Worm (Caenorhabditis elegans) whole organism, L1 larva: ENCODE results near the gene nhr-38.

Source experiments
- C16A3.4 ChIP-seq: fragments of 150-350 bp; optimal IDR thresholded peaks from 2 replicates; lab custom pipeline; 2014; ENCODE audit warnings: missing biosample characterization, missing genetic modification characterization
- Y116A8C.19 ChIP-seq: sonication (generic microtip); optimal IDR thresholded peaks from 2 replicates; lab custom pipeline; 2016; ENCODE audit warnings: missing compliant biosample characterization, missing genetic modification characterization, borderline replicate concordance
- aha-1 ChIP-seq: fragments of 150-350 bp; optimal IDR thresholded peaks from 2 replicates; lab custom pipeline; 2014; ENCODE audit warnings: missing biosample characterization, missing genetic modification characterization
- alr-1 ChIP-seq: fragments of 200-800 bp; sonication (Bioruptor generic); optimal IDR thresholded peaks from 2 replicates; lab custom pipeline; 2018; ENCODE audit warnings: borderline replicate concordance, mild to moderate bottlenecking, missing genetic modification characterization, missing compliant biosample characterization
- aly-2 ChIP-seq: fragments of 150-350 bp; optimal IDR thresholded peaks from 2 replicates; lab custom pipeline; 2014; ENCODE audit warnings: missing biosample characterization, missing genetic modification characterization
- blmp-1 ChIP-seq: fragments of 150-350 bp; optimal IDR thresholded peaks from 2 replicates; lab custom pipeline; 2014; ENCODE audit warnings: missing biosample characterization, missing genetic modification characterization
- ceh-82 ChIP-seq, 3 experiments: fragments of 150-350 bp in 1 of 3; sonication (generic microtip) in 2 of 3; optimal IDR thresholded peaks; 2 replicates each; lab custom pipeline; 2014 to 2017; ENCODE audit warnings: missing biosample characterization in 3 of 3, missing genetic modification characterization in 3 of 3
- ceh-88 ChIP-seq: fragments of 200-800 bp; sonication (Bioruptor generic); IDR thresholded peaks from 2 replicates; pipeline ENCODE4 v1.3.6; 2022; ENCODE audit warnings: missing genetic modification characterization, missing compliant biosample characterization
- ceh-90 ChIP-seq: sonication (generic microtip); optimal IDR thresholded peaks from 2 replicates; lab custom pipeline; 2016; ENCODE audit warnings: missing genetic modification characterization, missing compliant biosample characterization
- ces-1 ChIP-seq: fragments of 150-350 bp; optimal IDR thresholded peaks from 2 replicates; lab custom pipeline; 2014; ENCODE audit warnings: missing biosample characterization, missing genetic modification reagents, missing genetic modification characterization
- efl-1 ChIP-seq, 4 experiments: fragments of 150-350 bp; optimal IDR thresholded peaks in 3 of 4; peaks in 1 of 4; 1 replicate in 1 of 4; 2 replicates in 3 of 4; lab custom pipeline; 2014; ENCODE audit warnings: missing biosample characterization in 2 of 4, missing genetic modification characterization in 2 of 4, missing genetic modification reagents in 2 of 4
- egl-13 ChIP-seq: sonication (generic microtip); optimal IDR thresholded peaks from 2 replicates; lab custom pipeline; 2016; ENCODE audit warnings: missing genotype, missing genetic modification reagents, missing genetic modification characterization, missing compliant biosample characterization
- egl-27 ChIP-seq, 2 experiments: fragments of 150-350 bp in 1 of 2; sonication (generic microtip); optimal IDR thresholded peaks; 3 replicates each; lab custom pipeline; 2017 to 2018; ENCODE audit warnings: missing biosample characterization in 2 of 2, missing genetic modification characterization in 2 of 2, missing genetic modification reagents in 2 of 2
- elt-2 ChIP-seq: sonication (generic microtip); optimal IDR thresholded peaks from 2 replicates; lab custom pipeline; 2016; ENCODE audit warnings: missing genetic modification characterization, mild to moderate bottlenecking, inconsistent platforms, missing compliant biosample characterization, missing genetic modification reagents
- elt-3 ChIP-seq, 6 experiments: fragments of 150-350 bp in 1 of 6; sonication (generic microtip); optimal IDR thresholded peaks; 2 replicates each; lab custom pipeline; 2017 to 2018; ENCODE audit warnings: missing biosample characterization in 6 of 6, missing genetic modification characterization in 6 of 6, inconsistent platforms in 1 of 6
- ets-5 ChIP-seq: fragments of 200-800 bp; sonication (Bioruptor generic); IDR thresholded peaks from 2 replicates; pipeline ENCODE4 v1.3.6; 2022; ENCODE audit warnings: missing genetic modification characterization, missing compliant biosample characterization
- fkh-10 ChIP-seq: sonication (generic microtip); optimal IDR thresholded peaks from 2 replicates; lab custom pipeline; 2017; ENCODE audit warnings: missing biosample characterization, missing genetic modification reagents, missing genetic modification characterization
- hlh-4 ChIP-seq: sonication (generic microtip); optimal IDR thresholded peaks from 2 replicates; lab custom pipeline; 2016; ENCODE audit warnings: mild to moderate bottlenecking, missing genetic modification characterization, missing compliant biosample characterization
- irx-1 ChIP-seq: sonication (generic microtip); optimal IDR thresholded peaks from 2 replicates; lab custom pipeline; 2016; ENCODE audit warnings: missing genetic modification characterization, missing compliant biosample characterization
- isw-1 ChIP-seq: fragments of 200-800 bp; sonication (Bioruptor generic); IDR thresholded peaks from 2 replicates; pipeline ENCODE4 v1.3.6; 2022; ENCODE audit warnings: missing genetic modification characterization, missing compliant biosample characterization
- lin-13 ChIP-seq: fragments of 150-350 bp; optimal IDR thresholded peaks from 2 replicates; lab custom pipeline; 2014; ENCODE audit warnings: missing biosample characterization, missing genetic modification reagents, missing genetic modification characterization
- lin-14 ChIP-seq: fragments of 200-800 bp; sonication (Bioruptor generic); optimal IDR thresholded peaks from 2 replicates; lab custom pipeline; 2018; ENCODE audit warnings: mild to moderate bottlenecking, missing genetic modification characterization, moderate library complexity, missing compliant biosample characterization
- lin-15B ChIP-seq: fragments of 150-350 bp; sonication (generic microtip); optimal IDR thresholded peaks from 3 replicates; lab custom pipeline; 2014; ENCODE audit warnings: missing biosample characterization, missing genetic modification characterization
- lin-35 ChIP-seq, 2 experiments: fragments of 150-350 bp; optimal IDR thresholded peaks; 2 replicates each; lab custom pipeline; 2014; ENCODE audit warnings: missing biosample characterization in 2 of 2, missing genetic modification characterization in 2 of 2, missing genetic modification reagents in 2 of 2
- lsy-2 ChIP-seq, 2 experiments: fragments of 150-350 bp; optimal IDR thresholded peaks; 2 replicates each; lab custom pipeline; 2014; ENCODE audit warnings: missing biosample characterization in 2 of 2, missing genetic modification characterization in 2 of 2
- mdl-1 ChIP-seq, 2 experiments: fragments of 150-350 bp; optimal IDR thresholded peaks; 2 replicates each; lab custom pipeline; 2014 to 2017; ENCODE audit warnings: missing biosample characterization in 2 of 2, missing genetic modification characterization in 2 of 2, inconsistent platforms in 1 of 2
- nhr-11 ChIP-seq: fragments of 150-350 bp; optimal IDR thresholded peaks from 2 replicates; lab custom pipeline; 2014; ENCODE audit warnings: missing biosample characterization, missing genetic modification characterization
- nhr-12 ChIP-seq: sonication (generic microtip); optimal IDR thresholded peaks from 2 replicates; lab custom pipeline; 2017; ENCODE audit warnings: missing biosample characterization, missing genetic modification characterization
- nhr-19 ChIP-seq: fragments of 200-800 bp; sonication (Bioruptor generic); conservative IDR thresholded peaks from 2 replicates; pipeline ENCODE4 v1.3.6; 2022; ENCODE audit warnings: missing genetic modification characterization, missing compliant biosample characterization
- nhr-237 ChIP-seq: fragments of 150-350 bp; optimal IDR thresholded peaks from 2 replicates; lab custom pipeline; 2014; ENCODE audit warnings: missing biosample characterization, missing genetic modification characterization
- nhr-28 ChIP-seq: fragments of 150-350 bp; optimal IDR thresholded peaks from 2 replicates; lab custom pipeline; 2014; ENCODE audit warnings: missing biosample characterization, missing genetic modification characterization
- nhr-47 ChIP-seq: sonication (generic microtip); optimal IDR thresholded peaks from 2 replicates; lab custom pipeline; 2016; ENCODE audit warnings: mild to moderate bottlenecking, missing genetic modification characterization, moderate library complexity, missing compliant biosample characterization
- nhr-76 ChIP-seq: sonication (generic microtip); optimal IDR thresholded peaks from 2 replicates; lab custom pipeline; 2017; ENCODE audit warnings: missing biosample characterization, missing genetic modification characterization
- nhr-84 ChIP-seq: sonication (generic microtip); optimal IDR thresholded peaks from 2 replicates; lab custom pipeline; 2017; ENCODE audit warnings: missing biosample characterization, missing genetic modification characterization
- nhr-90 ChIP-seq: sonication (generic microtip); optimal IDR thresholded peaks from 2 replicates; lab custom pipeline; 2016; ENCODE audit warnings: mild to moderate bottlenecking, missing genetic modification characterization, missing compliant biosample characterization; ENCODE audit not compliant: poor library complexity
- pag-3 ChIP-seq: sonication (generic microtip); optimal IDR thresholded peaks from 2 replicates; lab custom pipeline; 2017; ENCODE audit warnings: missing genetic modification characterization, mild to moderate bottlenecking, missing compliant biosample characterization, antibody characterized with exemption, borderline replicate concordance; ENCODE audit not compliant: insufficient read depth
- pax-3 ChIP-seq: fragments of 200-800 bp; sonication (Bioruptor generic); optimal IDR thresholded peaks from 2 replicates; lab custom pipeline; 2018; ENCODE audit warnings: mild to moderate bottlenecking, missing genetic modification characterization, moderate library complexity, missing compliant biosample characterization
- pqm-1 ChIP-seq: sonication (generic microtip); optimal IDR thresholded peaks from 3 replicates; lab custom pipeline; 2017; ENCODE audit warnings: missing biosample characterization, missing genetic modification characterization
- skn-1 ChIP-seq: fragments of 150-350 bp; optimal IDR thresholded peaks from 2 replicates; lab custom pipeline; 2014; ENCODE audit warnings: missing biosample characterization, missing genetic modification characterization
- sox-4 ChIP-seq: sonication (generic microtip); optimal IDR thresholded peaks from 2 replicates; lab custom pipeline; 2016; ENCODE audit warnings: missing genetic modification characterization, missing compliant biosample characterization
- sptf-1 ChIP-seq: fragments of 150-350 bp; optimal IDR thresholded peaks from 2 replicates; lab custom pipeline; 2014; ENCODE audit warnings: missing biosample characterization, missing genetic modification characterization
- sup-37 ChIP-seq: fragments of 200-800 bp; sonication (Bioruptor generic); optimal IDR thresholded peaks from 2 replicates; lab custom pipeline; 2018; ENCODE audit warnings: mild to moderate bottlenecking, missing genetic modification characterization, missing compliant biosample characterization
- tlp-1 ChIP-seq: fragments of 150-350 bp; optimal IDR thresholded peaks from 2 replicates; lab custom pipeline; 2014; ENCODE audit warnings: missing biosample characterization, missing genetic modification characterization
- unc-130 ChIP-seq: fragments of 150-350 bp; optimal IDR thresholded peaks from 2 replicates; lab custom pipeline; 2017; ENCODE audit warnings: missing biosample characterization, missing genetic modification characterization, inconsistent platforms
- unc-62 ChIP-seq: fragments of 150-350 bp; optimal IDR thresholded peaks from 2 replicates; lab custom pipeline; 2014; ENCODE audit warnings: missing biosample characterization, missing genetic modification reagents, missing genetic modification characterization
- unc-98 ChIP-seq: fragments of 200-800 bp; sonication (Bioruptor generic); IDR thresholded peaks from 2 replicates; pipeline ENCODE4 v1.3.6; 2022; ENCODE audit warnings: missing genetic modification characterization, missing compliant biosample characterization
- vab-15 ChIP-seq: sonication (generic microtip); optimal IDR thresholded peaks from 2 replicates; lab custom pipeline; 2017; ENCODE audit warnings: missing genotype, mild to moderate bottlenecking, missing genetic modification characterization, missing compliant biosample characterization
- zag-1 ChIP-seq: fragments of 150-350 bp; optimal IDR thresholded peaks from 2 replicates; lab custom pipeline; 2014; ENCODE audit warnings: missing biosample characterization, missing genetic modification characterization
- ztf-11 ChIP-seq, 2 experiments: sonication (generic microtip); optimal IDR thresholded peaks; 2 replicates each; lab custom pipeline; 2016 to 2017; ENCODE audit warnings: missing genetic modification characterization in 2 of 2, missing biosample characterization in 1 of 2, missing compliant biosample characterization in 1 of 2

Gene nhr-38

ce11 chrIV:9755713-9756112 lies 45.7 kb downstream of the nhr-38 start:
- TF ChIP-seq sptf-1 (tag; lab: Kevin White, UChicago): no peak
- TF ChIP-seq nhr-12 (tag; lab: Kevin White, UChicago): no peak
- TF ChIP-seq nhr-28 (tag; lab: Kevin White, UChicago): no peak
- TF ChIP-seq ceh-82 (tag; optimal IDR thresholded peaks at IDR 0.05; lab: Kevin White, UChicago): no peak
- no peak for TF ChIP-seq zag-1 (tag; lab: Kevin White, UChicago)
- TF ChIP-seq elt-3 (tag; optimal IDR thresholded peaks at IDR 0.05; lab: Kevin White, UChicago): peak in 4 of 6 experiments; percentile 37 to 50 (median 44)
- TF ChIP-seq irx-1 (tag; lab: Kevin White, UChicago): no peak
- TF ChIP-seq blmp-1: peak; percentile 58

ce11 chrIV:9756647-9757424 lies 46.8 kb downstream of the nhr-38 start:
- TF ChIP-seq pax-3 (no peak), isw-1 (GFP tag; lab: Robert Waterston, UW) (no peak), sup-37 (GFP tag; lab: Kevin White, UChicago) (no peak), pqm-1 (no peak), elt-2 (tag; lab: Kevin White, UChicago) (peak; percentile 58), alr-1 (tag; lab: Kevin White, UChicago) (no peak), nhr-28 (tag; lab: Kevin White, UChicago) (no peak), unc-98 (GFP tag; lab: Robert Waterston, UW) (no peak), mdl-1 (tag; optimal IDR thresholded peaks at IDR 0.05; lab: Kevin White, UChicago) (peak in 1 of 2 experiments; percentile 19), C16A3.4 (peak; percentile 25), nhr-76 (no peak), ztf-11 (tag; optimal IDR thresholded peaks at IDR 0.05; lab: Kevin White, UChicago) (no peak), pag-3 (tag; lab: Kevin White, UChicago) (no peak), egl-13 (no peak), blmp-1 (peak; percentile 80), tlp-1 (tag; lab: Kevin White, UChicago) (no peak), nhr-237 (no peak), nhr-90 (tag; lab: Kevin White, UChicago) (peak; percentile 60), ets-5 (GFP tag; lab: Robert Waterston, UW) (no peak), egl-27 (tag; optimal IDR thresholded peaks at IDR 0.05; lab: Kevin White, UChicago) (no peak), aly-2 (tag; lab: Kevin White, UChicago) (no peak), skn-1 (tag; lab: Kevin White, UChicago) (no peak), lin-14 (GFP tag; lab: Kevin White, UChicago) (peak; percentile 70), lin-35 (GFP tag; optimal IDR thresholded peaks at IDR 0.05; lab: Kevin White, UChicago) (peak in 1 of 2 experiments; percentile 60), fkh-10 (GFP tag; lab: Kevin White, UChicago) (no peak), unc-62 (no peak), ces-1 (GFP tag; lab: Kevin White, UChicago) (no peak), elt-3 (tag; optimal IDR thresholded peaks at IDR 0.05; lab: Kevin White, UChicago) (peak in 2 of 6 experiments; percentile 78 to 85), lin-13 (GFP tag; lab: Kevin White, UChicago) (no peak), ceh-90 (no peak), lsy-2 (tag; optimal IDR thresholded peaks at IDR 0.05; lab: Kevin White, UChicago) (peak; percentile 29 to 57), nhr-84 (tag; lab: Kevin White, UChicago) (no peak), ceh-88 (no peak), nhr-11 (tag; lab: Kevin White, UChicago) (no peak), efl-1 (optimal IDR thresholded peaks at IDR 0.05; lab: Kevin White, UChicago) (peak; percentile 15 to 32), efl-1 (GFP tag; optimal IDR thresholded peaks at IDR 0.05 in 1 of 2; lab: Kevin White, UChicago) (no peak), lin-15B (tag; lab: Kevin White, UChicago) (no peak), nhr-19 (peak; percentile 28), nhr-47 (tag; lab: Kevin White, UChicago) (peak; percentile 9), unc-130 (tag; lab: Kevin White, UChicago) (no peak), vab-15 (tag; lab: Kevin White, UChicago) (no peak), aha-1 (no peak), hlh-4 (tag; lab: Kevin White, UChicago) (no peak), sox-4 (tag; lab: Kevin White, UChicago) (no peak), Y116A8C.19 (tag; lab: Kevin White, UChicago) (no peak)
